Worm (Caenorhabditis elegans) whole organism, L4 larva: ENCODE measurements around the gene prcc-1.

ENCODE experiments used
- D1046.2 ChIP-seq: fragments of 200-800 bp; sonication (Bioruptor generic); IDR thresholded peaks from 2 replicates; pipeline ENCODE4 v1.3.6; 2022; ENCODE audit warnings: missing genetic modification characterization, missing compliant biosample characterization
- F10B5.3 ChIP-seq: sonication (generic microtip); optimal IDR thresholded peaks from 2 replicates; lab custom pipeline; 2016; ENCODE audit warnings: mild to moderate bottlenecking, missing genetic modification characterization, missing compliant biosample characterization
- R02D3.7 ChIP-seq: fragments of 150-350 bp; sonication (generic microtip); optimal IDR thresholded peaks from 3 replicates; lab custom pipeline; 2014; ENCODE audit warnings: missing biosample characterization, missing genetic modification characterization
- T20F7.1 ChIP-seq: fragments of 200-800 bp; sonication (Bioruptor generic); optimal IDR thresholded peaks from 2 replicates; lab custom pipeline; 2018; ENCODE audit warnings: mild to moderate bottlenecking, missing genetic modification characterization, missing compliant biosample characterization
- Y48G9A.11 ChIP-seq: fragments of 200-800 bp; sonication (Bioruptor generic); IDR thresholded peaks from 2 replicates; pipeline ENCODE4 v1.3.6; 2022; ENCODE audit warnings: missing genetic modification reagents, missing genetic modification characterization, missing compliant biosample characterization
- Y75B8A.6 ChIP-seq: fragments of 200-800 bp; sonication (Bioruptor generic); IDR thresholded peaks from 2 replicates; pipeline ENCODE4 v1.3.6; 2022; ENCODE audit warnings: missing genetic modification reagents, missing genetic modification characterization, missing compliant biosample characterization
- aha-1 ChIP-seq: fragments of 150-350 bp; peaks from one replicate; lab custom pipeline; 2014; ENCODE audit warnings: missing biosample characterization, missing genetic modification characterization
- ceh-20 ChIP-seq: fragments of 200-800 bp; sonication (Bioruptor generic); IDR thresholded peaks from 2 replicates; pipeline ENCODE4 v1.3.6; 2022; ENCODE audit warnings: missing genetic modification reagents, missing genetic modification characterization, missing compliant biosample characterization
- ceh-28 ChIP-seq: fragments of 150-350 bp; optimal IDR thresholded peaks from 2 replicates; lab custom pipeline; 2014; ENCODE audit warnings: missing biosample characterization, missing genetic modification reagents, missing genetic modification characterization
- ces-1 ChIP-seq: fragments of 150-350 bp; sonication (generic microtip); optimal IDR thresholded peaks from 4 replicates; lab custom pipeline; 2014; ENCODE audit warnings: missing biosample characterization, missing genetic modification reagents, missing genetic modification characterization
- daf-16 ChIP-seq, 3 experiments: sonication (generic microtip); optimal IDR thresholded peaks; 2 replicates each; lab custom pipeline; 2016 to 2017; ENCODE audit warnings: missing genetic modification characterization in 3 of 3, missing genetic modification reagents in 3 of 3, mild to moderate bottlenecking in 2 of 3, missing compliant biosample characterization in 2 of 3, missing biosample characterization in 1 of 3, moderate library complexity in 1 of 3
- daf-8 ChIP-seq: fragments of 200-800 bp; sonication (Bioruptor generic); IDR thresholded peaks from 2 replicates; pipeline ENCODE4 v1.3.6; 2022; ENCODE audit warnings: missing genetic modification characterization, missing compliant biosample characterization
- dmd-6 ChIP-seq: fragments of 200-800 bp; sonication (Bioruptor generic); IDR thresholded peaks from 2 replicates; pipeline ENCODE4 v1.3.6; 2022; ENCODE audit warnings: missing genetic modification reagents, missing genetic modification characterization, missing compliant biosample characterization
- dmd-8 ChIP-seq: fragments of 200-800 bp; sonication (Bioruptor generic); IDR thresholded peaks from 2 replicates; pipeline ENCODE4 v1.3.6; 2022; ENCODE audit warnings: missing genetic modification characterization, missing compliant biosample characterization
- dpl-1 ChIP-seq: fragments of 150-350 bp; optimal IDR thresholded peaks from 2 replicates; lab custom pipeline; 2014; ENCODE audit warnings: missing biosample characterization, missing genetic modification reagents, missing genetic modification characterization
- duxl-1 ChIP-seq: sonication (generic microtip); optimal IDR thresholded peaks from 2 replicates; lab custom pipeline; 2016; ENCODE audit warnings: mild to moderate bottlenecking, missing genetic modification characterization, moderate library complexity, missing compliant biosample characterization; ENCODE audit not compliant: poor library complexity
- dve-1 ChIP-seq: sonication (generic microtip); optimal IDR thresholded peaks from 2 replicates; lab custom pipeline; 2017; ENCODE audit warnings: antibody characterized with exemption, mild to moderate bottlenecking, missing genetic modification characterization, missing compliant biosample characterization; ENCODE audit not compliant: insufficient read depth
- egl-43 ChIP-seq: fragments of 200-800 bp; sonication (Bioruptor generic); IDR thresholded peaks from 2 replicates; pipeline ENCODE4 v1.3.6; 2022; ENCODE audit warnings: missing genetic modification reagents, missing genetic modification characterization, missing compliant biosample characterization
- fkh-10 ChIP-seq: fragments of 150-350 bp; optimal IDR thresholded peaks from 2 replicates; lab custom pipeline; 2014; ENCODE audit warnings: missing biosample characterization, missing genetic modification reagents, missing genetic modification characterization
- fos-1 ChIP-seq: fragments of 150-350 bp; optimal IDR thresholded peaks from 2 replicates; lab custom pipeline; 2014; ENCODE audit warnings: missing biosample characterization, missing genetic modification characterization
- gei-8 ChIP-seq: fragments of 200-800 bp; sonication (Bioruptor generic); optimal IDR thresholded peaks from 2 replicates; lab custom pipeline; 2018; ENCODE audit warnings: mild to moderate bottlenecking, missing genetic modification characterization, missing compliant biosample characterization
- hlh-30 ChIP-seq: sonication (generic microtip); optimal IDR thresholded peaks from 2 replicates; lab custom pipeline; 2017; ENCODE audit warnings: antibody characterized with exemption, mild to moderate bottlenecking, missing genetic modification characterization, missing compliant biosample characterization; ENCODE audit not compliant: insufficient read depth
- hmg-1.1 ChIP-seq: fragments of 200-800 bp; sonication (Bioruptor generic); IDR thresholded peaks from 2 replicates; pipeline ENCODE4 v1.3.6; 2022; ENCODE audit warnings: missing genetic modification reagents, missing genetic modification characterization, missing compliant biosample characterization
- jun-1 ChIP-seq: fragments of 150-350 bp; optimal IDR thresholded peaks from 2 replicates; lab custom pipeline; 2014; ENCODE audit warnings: missing biosample characterization, missing genetic modification reagents, missing genetic modification characterization
- lim-7 ChIP-seq: fragments of 200-800 bp; sonication (Bioruptor generic); IDR thresholded peaks from 2 replicates; pipeline ENCODE4 v1.3.6; 2022; ENCODE audit warnings: missing genetic modification characterization, missing compliant biosample characterization
- lin-15B ChIP-seq: fragments of 150-350 bp; sonication (generic microtip); optimal IDR thresholded peaks from 3 replicates; lab custom pipeline; 2014; ENCODE audit warnings: missing biosample characterization, missing genetic modification characterization
- lin-38 ChIP-seq: fragments of 200-800 bp; sonication (Bioruptor generic); IDR thresholded peaks from 2 replicates; pipeline ENCODE4 v1.3.6; 2022; ENCODE audit warnings: missing genetic modification reagents, missing genetic modification characterization, missing compliant biosample characterization
- lsy-2 ChIP-seq, 2 experiments: fragments of 150-350 bp in 1 of 2; sonication (generic microtip) in 1 of 2; optimal IDR thresholded peaks; 2 replicates each; lab custom pipeline; 2014 to 2017; ENCODE audit warnings: missing biosample characterization in 2 of 2, missing genetic modification characterization in 2 of 2
- madf-9 ChIP-seq: fragments of 200-800 bp; sonication (Bioruptor generic); conservative IDR thresholded peaks from 2 replicates; pipeline ENCODE4 v1.3.6; 2022; ENCODE audit warnings: missing genetic modification reagents, missing genetic modification characterization, missing compliant biosample characterization
- mes-2 ChIP-seq: sonication (generic microtip); optimal IDR thresholded peaks from 2 replicates; lab custom pipeline; 2016; ENCODE audit warnings: missing genotype, mild to moderate bottlenecking, missing genetic modification characterization, missing compliant biosample characterization; ENCODE audit not compliant: poor library complexity, severe bottlenecking
- nhr-10 ChIP-seq: fragments of 150-350 bp; optimal IDR thresholded peaks from 2 replicates; lab custom pipeline; 2014; ENCODE audit warnings: missing biosample characterization, missing genetic modification characterization
- nhr-102 ChIP-seq: sonication (generic microtip); optimal IDR thresholded peaks from 2 replicates; lab custom pipeline; 2016; ENCODE audit warnings: mild to moderate bottlenecking, missing genetic modification characterization, moderate library complexity, missing compliant biosample characterization
- nhr-11 ChIP-seq: fragments of 150-350 bp; optimal IDR thresholded peaks from 2 replicates; lab custom pipeline; 2014; ENCODE audit warnings: missing biosample characterization, missing genetic modification characterization
- nhr-111 ChIP-seq: fragments of 200-800 bp; sonication (Bioruptor generic); optimal IDR thresholded peaks from 2 replicates; lab custom pipeline; 2018; ENCODE audit warnings: mild to moderate bottlenecking, missing genetic modification characterization, missing compliant biosample characterization
- nhr-28 ChIP-seq: fragments of 150-350 bp; optimal IDR thresholded peaks from 2 replicates; lab custom pipeline; 2014; ENCODE audit warnings: missing biosample characterization, missing genetic modification characterization
- nhr-41 ChIP-seq: fragments of 200-800 bp; sonication (Bioruptor generic); IDR thresholded peaks from 2 replicates; pipeline ENCODE4 v1.3.6; 2022; ENCODE audit warnings: missing genetic modification reagents, missing genetic modification characterization, missing compliant biosample characterization
- nhr-76 ChIP-seq: fragments of 150-350 bp; optimal IDR thresholded peaks from 2 replicates; lab custom pipeline; 2014; ENCODE audit warnings: missing biosample characterization, missing genetic modification characterization
- nhr-77 ChIP-seq: fragments of 150-350 bp; optimal IDR thresholded peaks from 2 replicates; lab custom pipeline; 2014; ENCODE audit warnings: missing biosample characterization, missing genetic modification characterization
- php-3 ChIP-seq: fragments of 200-800 bp; sonication (Bioruptor generic); IDR thresholded peaks from 2 replicates; pipeline ENCODE4 v1.3.6; 2022; ENCODE audit warnings: missing genetic modification reagents, missing genetic modification characterization, missing compliant biosample characterization
- rbr-2 ChIP-seq: sonication (generic microtip); optimal IDR thresholded peaks from 2 replicates; lab custom pipeline; 2016; ENCODE audit warnings: missing genotype, missing genetic modification characterization, missing compliant biosample characterization
- saeg-2 ChIP-seq: fragments of 200-800 bp; sonication (Bioruptor generic); IDR thresholded peaks from 2 replicates; pipeline ENCODE4 v1.3.6; 2022; ENCODE audit warnings: missing genetic modification reagents, missing genetic modification characterization, missing compliant biosample characterization
- sdz-12 ChIP-seq: fragments of 200-800 bp; sonication (Bioruptor generic); optimal IDR thresholded peaks from 2 replicates; lab custom pipeline; 2018; ENCODE audit warnings: mild to moderate bottlenecking, missing genetic modification characterization, missing compliant biosample characterization
- snpc-1.2 ChIP-seq: fragments of 200-800 bp; sonication (Bioruptor generic); IDR thresholded peaks from 2 replicates; pipeline ENCODE4 v1.3.6; 2022; ENCODE audit warnings: missing genetic modification reagents, missing genetic modification characterization, missing compliant biosample characterization
- snpc-4 ChIP-seq: fragments of 150-350 bp; optimal IDR thresholded peaks from 2 replicates; lab custom pipeline; 2014; ENCODE audit warnings: missing biosample characterization, missing genetic modification characterization
- spr-3 ChIP-seq: fragments of 200-800 bp; sonication (Bioruptor generic); optimal IDR thresholded peaks from 2 replicates; lab custom pipeline; 2018; ENCODE audit warnings: mild to moderate bottlenecking, missing genetic modification characterization, missing compliant biosample characterization
- unc-130 ChIP-seq: sonication (generic microtip); optimal IDR thresholded peaks from 2 replicates; lab custom pipeline; 2016; ENCODE audit warnings: missing genetic modification reagents, missing genetic modification characterization, missing compliant biosample characterization
- unc-39 ChIP-seq: sonication (generic microtip); optimal IDR thresholded peaks from 2 replicates; lab custom pipeline; 2017; ENCODE audit warnings: missing biosample characterization, missing genetic modification characterization
- unc-62 ChIP-seq, 3 experiments: fragments of 150-350 bp in 1 of 3; sonication (generic microtip); optimal IDR thresholded peaks in 2 of 3; peaks in 1 of 3; 1 replicate in 1 of 3; 2 replicates in 2 of 3; lab custom pipeline; 2014 to 2017; ENCODE audit warnings: missing biosample characterization in 3 of 3, missing genetic modification characterization in 3 of 3, missing genetic modification reagents in 3 of 3, missing genotype in 1 of 3
- zag-1 ChIP-seq: fragments of 150-350 bp; optimal IDR thresholded peaks from 2 replicates; lab custom pipeline; 2014; ENCODE audit warnings: missing biosample characterization, missing genetic modification characterization
- zip-11 ChIP-seq: fragments of 200-800 bp; sonication (Bioruptor generic); IDR thresholded peaks from 2 replicates; pipeline ENCODE4 v1.3.6; 2022; ENCODE audit warnings: missing genetic modification characterization, missing compliant biosample characterization
- zip-2 ChIP-seq: fragments of 150-350 bp; optimal IDR thresholded peaks from 2 replicates; lab custom pipeline; 2014; ENCODE audit warnings: missing biosample characterization, missing genetic modification characterization

The prcc-1 gene

ce11 chrIV:13093677-13094076 lies at the start of gene prcc-1, which contains the start of gene C39E9.12 (continued):
- TF ChIP-seq hlh-30 (tag; lab: Kevin White, UChicago): peak; percentile 53
- no peak for TF ChIP-seq aha-1 (tag; lab: Kevin White, UChicago)
- no peak for TF ChIP-seq Y75B8A.6 (GFP tag; lab: Robert Waterston, UW)
- no peak for TF ChIP-seq R02D3.7 (tag; lab: Kevin White, UChicago)
- TF ChIP-seq nhr-76: no peak
- TF ChIP-seq ces-1 (GFP tag; lab: Kevin White, UChicago): no peak
- TF ChIP-seq lin-38: peak; percentile 94
- no peak; the same call in 1 of the 2 replicates for TF ChIP-seq dmd-6
- TF ChIP-seq unc-62 (GFP tag; optimal IDR thresholded peaks at IDR 0.05 in 1 of 2; lab: Kevin White, UChicago): no peak
- TF ChIP-seq unc-62 (tag; optimal IDR thresholded peaks at IDR 0.05; lab: Kevin White, UChicago): no peak
- no peak for TF ChIP-seq fos-1 (tag; lab: Kevin White, UChicago)
- no peak for TF ChIP-seq ceh-28 (tag; lab: Kevin White, UChicago)
- TF ChIP-seq rbr-2 (tag; lab: Kevin White, UChicago): peak; percentile 10
- no peak for TF ChIP-seq lin-15B
- no peak for TF ChIP-seq lim-7
- TF ChIP-seq dve-1 (tag; lab: Kevin White, UChicago): peak; percentile 53
- TF ChIP-seq zag-1 (tag; lab: Kevin White, UChicago): no peak
- peak; percentile 80 for TF ChIP-seq unc-130 (GFP tag; lab: Kevin White, UChicago)
- TF ChIP-seq sdz-12 (GFP tag; lab: Kevin White, UChicago): no peak
- no peak for TF ChIP-seq php-3 (GFP tag; lab: Robert Waterston, UW)
- no peak for TF ChIP-seq gei-8
- TF ChIP-seq hmg-1.1 (GFP tag; lab: Robert Waterston, UW): no peak
- TF ChIP-seq ceh-20 (GFP tag; lab: Robert Waterston, UW): no peak
- TF ChIP-seq nhr-102 (tag; lab: Kevin White, UChicago): no peak
- no peak for TF ChIP-seq unc-39 (tag; lab: Kevin White, UChicago)
- no peak for TF ChIP-seq nhr-41 (GFP tag; lab: Robert Waterston, UW)
- TF ChIP-seq lsy-2 (tag; optimal IDR thresholded peaks at IDR 0.05; lab: Kevin White, UChicago): peak in 1 of 2 experiments; percentile 88
- no peak for TF ChIP-seq F10B5.3
- TF ChIP-seq D1046.2 (GFP tag; lab: Robert Waterston, UW): no peak
- TF ChIP-seq snpc-4: no peak
- TF ChIP-seq jun-1 (tag; lab: Kevin White, UChicago): no peak
- TF ChIP-seq dpl-1 (GFP tag; lab: Kevin White, UChicago): peak; percentile 90
- no peak for TF ChIP-seq dmd-8
- no peak for TF ChIP-seq zip-2
- peak; percentile 60 for TF ChIP-seq nhr-28
- no peak for TF ChIP-seq snpc-1.2 (GFP tag; lab: Robert Waterston, UW)
- TF ChIP-seq Y48G9A.11: no peak
- peak; percentile 19 for TF ChIP-seq nhr-77
- no peak for TF ChIP-seq nhr-111 (GFP tag; lab: Kevin White, UChicago)
- TF ChIP-seq duxl-1: no peak
- no peak for TF ChIP-seq spr-3
- TF ChIP-seq nhr-10 (tag; lab: Kevin White, UChicago): no peak
- no peak for TF ChIP-seq daf-16 (GFP tag; optimal IDR thresholded peaks at IDR 0.05; lab: Kevin White, UChicago)
- peak; percentile 70 for TF ChIP-seq daf-16 (tag; optimal IDR thresholded peaks at IDR 0.05; lab: Kevin White, UChicago)
- peak; percentile 68 for TF ChIP-seq nhr-11 (tag; lab: Kevin White, UChicago)
- TF ChIP-seq daf-8 (GFP tag; lab: Robert Waterston, UW): no peak
- TF ChIP-seq zip-11 (GFP tag; lab: Robert Waterston, UW): no peak
- no peak for TF ChIP-seq T20F7.1 (GFP tag; lab: Kevin White, UChicago)
- TF ChIP-seq saeg-2: no peak
- TF ChIP-seq mes-2 (tag; lab: Kevin White, UChicago): peak; percentile 82
- no peak for TF ChIP-seq fkh-10 (GFP tag; lab: Kevin White, UChicago)
- no peak for TF ChIP-seq madf-9 (GFP tag; lab: Robert Waterston, UW)
- no peak for TF ChIP-seq egl-43 (GFP tag; lab: Robert Waterston, UW)
